In genomic region chrII:8440792-8441191, ce11 we compare ENCODE assay signal across 4 worm cellular contexts.
TF ChIP-seq lines count a peak whose summit lies in the region.

No protein-coding gene starts in this region.

TF ChIP-seq in whole organism, L1 larva, 84 proteins besides CTCF, POLR2A, EP300 and RAD21 (continued from another document and continues in another):
- TF ChIP-seq dsc-1 (tag; optimal IDR thresholded peaks at IDR 0.05; lab: Kevin White, UChicago) (no peak), ces-1 (GFP tag; optimal IDR thresholded peaks at IDR 0.05; lab: Kevin White, UChicago) (no peak), skn-1 (tag; optimal IDR thresholded peaks at IDR 0.05; lab: Kevin White, UChicago) (no peak), snpc-4 (tag; optimal IDR thresholded peaks at IDR 0.05; lab: Kevin White, UChicago) (no peak), sptf-1 (tag; optimal IDR thresholded peaks at IDR 0.05; lab: Kevin White, UChicago) (no peak), egl-27 (tag; optimal IDR thresholded peaks at IDR 0.05; lab: Kevin White, UChicago) (no peak), zip-4 (GFP tag; optimal IDR thresholded peaks at IDR 0.05; lab: Kevin White, UChicago) (no peak), nhr-47 (tag; optimal IDR thresholded peaks at IDR 0.05; lab: Kevin White, UChicago) (no peak), ceh-90 (tag; optimal IDR thresholded peaks at IDR 0.05; lab: Kevin White, UChicago) (no peak), aly-2 (tag; optimal IDR thresholded peaks at IDR 0.05; lab: Kevin White, UChicago) (no peak), fkh-8 (tag; optimal IDR thresholded peaks at IDR 0.05; lab: Kevin White, UChicago) (no peak), pax-3 (tag; optimal IDR thresholded peaks at IDR 0.05; lab: Kevin White, UChicago) (no peak), rnt-1 (tag; optimal IDR thresholded peaks at IDR 0.05; lab: Kevin White, UChicago) (peak; percentile 6), unc-98 (GFP tag; IDR thresholded peaks at IDR 0.05; lab: Robert Waterston, UW) (no peak), F16B12.6 (tag; optimal IDR thresholded peaks at IDR 0.05; lab: Kevin White, UChicago) (no peak), blmp-1 (tag; optimal IDR thresholded peaks at IDR 0.05; lab: Kevin White, UChicago) (peak; percentile 77), dpl-1 (GFP tag; optimal IDR thresholded peaks at IDR 0.05; lab: Kevin White, UChicago) (peak in 1 of 3 experiments; percentile 1), Y116A8C.19 (tag; optimal IDR thresholded peaks at IDR 0.05; lab: Kevin White, UChicago; ENCODE audit: borderline replicate concordance) (no peak), aha-1 (tag; optimal IDR thresholded peaks at IDR 0.05; lab: Kevin White, UChicago) (no peak), xbp-1 (tag; optimal IDR thresholded peaks at IDR 0.05; lab: Kevin White, UChicago) (no peak), isw-1 (GFP tag; IDR thresholded peaks at IDR 0.05; lab: Robert Waterston, UW) (no peak), alr-1 (tag; optimal IDR thresholded peaks at IDR 0.05; lab: Kevin White, UChicago; ENCODE audit: borderline replicate concordance) (no peak), hlh-17 (GFP tag; optimal IDR thresholded peaks at IDR 0.05; lab: Kevin White, UChicago; ENCODE audit: borderline replicate concordance) (no peak), nhr-90 (tag; optimal IDR thresholded peaks at IDR 0.05; lab: Kevin White, UChicago; ENCODE audit: poor library complexity) (peak; percentile 52), nhr-76 (tag; optimal IDR thresholded peaks at IDR 0.05; lab: Kevin White, UChicago) (no peak), sup-37 (GFP tag; optimal IDR thresholded peaks at IDR 0.05; lab: Kevin White, UChicago) (no peak), jun-1 (tag; optimal IDR thresholded peaks at IDR 0.05; lab: Kevin White, UChicago) (no peak), fos-1 (tag; optimal IDR thresholded peaks at IDR 0.05; lab: Kevin White, UChicago) (no peak), ceh-82 (tag; optimal IDR thresholded peaks at IDR 0.05; lab: Kevin White, UChicago) (no peak), tbx-2 (tag; optimal IDR thresholded peaks at IDR 0.05; lab: Kevin White, UChicago) (peak; percentile 30), lin-39 (tag; optimal IDR thresholded peaks at IDR 0.05; lab: Kevin White, UChicago) (no peak), lin-13 (GFP tag; optimal IDR thresholded peaks at IDR 0.05; lab: Kevin White, UChicago) (no peak), C04F5.9 (tag; optimal IDR thresholded peaks at IDR 0.05; lab: Kevin White, UChicago) (no peak), ets-5 (GFP tag; IDR thresholded peaks at IDR 0.05; lab: Robert Waterston, UW) (no peak)

TF ChIP-seq in whole organism, L2 larva, 48 proteins besides CTCF, POLR2A, EP300 and RAD21 (continued from another document):
- TF ChIP-seq lin-11 (tag; optimal IDR thresholded peaks at IDR 0.05; lab: Kevin White, UChicago) (no peak), F13H6.1 (tag; optimal IDR thresholded peaks at IDR 0.05; lab: Kevin White, UChicago) (peak; percentile 54), aly-2 (tag; optimal IDR thresholded peaks at IDR 0.05; lab: Kevin White, UChicago) (no peak), ZK546.5 (tag; optimal IDR thresholded peaks at IDR 0.05; lab: Kevin White, UChicago) (no peak), elt-3 (tag; optimal IDR thresholded peaks at IDR 0.05; lab: Kevin White, UChicago) (no peak), nhr-21 (tag; optimal IDR thresholded peaks at IDR 0.05; lab: Kevin White, UChicago) (peak; percentile 86), mdl-1 (tag; optimal IDR thresholded peaks at IDR 0.05; lab: Kevin White, UChicago) (peak; percentile 5 to 20), nhr-25 (tag; optimal IDR thresholded peaks at IDR 0.05; lab: Kevin White, UChicago) (peak; percentile 66), blmp-1 (tag; optimal IDR thresholded peaks at IDR 0.05; lab: Kevin White, UChicago; ENCODE audit: insufficient read depth) (peak; percentile 50)

TF ChIP-seq in whole organism, L3 larva, 47 proteins besides CTCF, POLR2A, EP300 and RAD21 (continued from another document):
- TF ChIP-seq nhr-25 (tag; optimal IDR thresholded peaks at IDR 0.05; lab: Kevin White, UChicago) (peak; percentile 83), ceh-9 (tag; optimal IDR thresholded peaks at IDR 0.05; lab: Kevin White, UChicago) (no peak), ztf-11 (tag; optimal IDR thresholded peaks at IDR 0.05; lab: Kevin White, UChicago) (no peak), zag-1 (tag; optimal IDR thresholded peaks at IDR 0.05; lab: Kevin White, UChicago) (no peak), ZK546.5 (tag; optimal IDR thresholded peaks at IDR 0.05; lab: Kevin White, UChicago) (no peak), hmg-11 (tag; optimal IDR thresholded peaks at IDR 0.05; lab: Kevin White, UChicago) (no peak), ceh-82 (tag; optimal IDR thresholded peaks at IDR 0.05; lab: Kevin White, UChicago) (no peak), lin-39 (tag; optimal IDR thresholded peaks at IDR 0.05; lab: Kevin White, UChicago) (no peak), elt-2 (tag; optimal IDR thresholded peaks at IDR 0.05; lab: Kevin White, UChicago) (no peak), fkh-10 (GFP tag; optimal IDR thresholded peaks at IDR 0.05; lab: Kevin White, UChicago) (no peak), skn-1 (tag; optimal IDR thresholded peaks at IDR 0.05; lab: Kevin White, UChicago) (no peak), mml-1 (tag; optimal IDR thresholded peaks at IDR 0.05; lab: Kevin White, UChicago) (no peak), nhr-23 (tag; optimal IDR thresholded peaks at IDR 0.05; lab: Kevin White, UChicago) (peak; percentile 90), snpc-4 (tag; optimal IDR thresholded peaks at IDR 0.05; lab: Kevin White, UChicago) (no peak), nhr-43 (tag; optimal IDR thresholded peaks at IDR 0.05; lab: Kevin White, UChicago; ENCODE audit: poor library complexity, severe bottlenecking) (peak; percentile 88), nfya-1 (tag; optimal IDR thresholded peaks at IDR 0.05; lab: Kevin White, UChicago; ENCODE audit: insufficient read depth) (no peak), nhr-237 (tag; optimal IDR thresholded peaks at IDR 0.05; lab: Kevin White, UChicago) (no peak)

TF ChIP-seq in whole organism, L4 larva, 104 proteins besides CTCF, POLR2A, EP300 and RAD21 (continued from another document):
- peak; percentile 37 for TF ChIP-seq mep-1 (tag; optimal IDR thresholded peaks at IDR 0.05; lab: Kevin White, UChicago)
